Worm (Caenorhabditis elegans) whole organism, midembryonic: Measurements from ENCODE around the gene nemp-1.
A peak's percentile ranks its signal among the peaks of the same experiment; 100 is the strongest.

Experiments
- T22C8.4 ChIP-seq: fragments of 200-800 bp; sonication (Bioruptor generic); IDR thresholded peaks from 2 replicates; pipeline ENCODE4 v1.3.6; 2022; ENCODE audit warnings: missing genetic modification characterization, missing compliant biosample characterization
- cog-1 ChIP-seq: sonication (generic microtip); optimal IDR thresholded peaks from 2 replicates; lab custom pipeline; 2016; ENCODE audit warnings: missing genetic modification characterization, missing compliant biosample characterization
- flt-1 ChIP-seq: fragments of 200-800 bp; sonication (Bioruptor generic); IDR thresholded peaks from 2 replicates; pipeline ENCODE4 v1.3.6; 2022; ENCODE audit warnings: missing genetic modification characterization, missing compliant biosample characterization
- klf-2 ChIP-seq: fragments of 200-800 bp; sonication (Bioruptor generic); conservative IDR thresholded peaks from 2 replicates; pipeline ENCODE4 v1.3.6; 2022; ENCODE audit warnings: missing genetic modification reagents, missing genetic modification characterization, missing compliant biosample characterization
- med-1 ChIP-seq: sonication (generic microtip); optimal IDR thresholded peaks from 2 replicates; lab custom pipeline; 2017; ENCODE audit warnings: missing genetic modification characterization, mild to moderate bottlenecking, missing compliant biosample characterization, antibody characterized with exemption, missing genetic modification reagents; ENCODE audit not compliant: insufficient read depth
- ref-1 ChIP-seq: fragments of 200-800 bp; sonication (Bioruptor generic); conservative IDR thresholded peaks from 2 replicates; pipeline ENCODE4 v1.3.6; 2022; ENCODE audit warnings: missing genetic modification reagents, missing genetic modification characterization, missing compliant biosample characterization
- tab-1 ChIP-seq: fragments of 200-800 bp; sonication (Bioruptor generic); IDR thresholded peaks from 2 replicates; pipeline ENCODE4 v1.3.6; 2022; ENCODE audit warnings: missing genetic modification characterization, missing compliant biosample characterization
- ztf-23 ChIP-seq: fragments of 200-800 bp; sonication (Bioruptor generic); IDR thresholded peaks from 2 replicates; pipeline ENCODE4 v1.3.6; 2022; ENCODE audit warnings: missing genetic modification reagents, missing genetic modification characterization, missing compliant biosample characterization
- ztf-29 ChIP-seq: fragments of 200-800 bp; sonication (Bioruptor generic); IDR thresholded peaks from 2 replicates; pipeline ENCODE4 v1.3.6; 2022; ENCODE audit warnings: missing genetic modification reagents, missing genetic modification characterization, missing compliant biosample characterization

Gene nemp-1

DNA sequence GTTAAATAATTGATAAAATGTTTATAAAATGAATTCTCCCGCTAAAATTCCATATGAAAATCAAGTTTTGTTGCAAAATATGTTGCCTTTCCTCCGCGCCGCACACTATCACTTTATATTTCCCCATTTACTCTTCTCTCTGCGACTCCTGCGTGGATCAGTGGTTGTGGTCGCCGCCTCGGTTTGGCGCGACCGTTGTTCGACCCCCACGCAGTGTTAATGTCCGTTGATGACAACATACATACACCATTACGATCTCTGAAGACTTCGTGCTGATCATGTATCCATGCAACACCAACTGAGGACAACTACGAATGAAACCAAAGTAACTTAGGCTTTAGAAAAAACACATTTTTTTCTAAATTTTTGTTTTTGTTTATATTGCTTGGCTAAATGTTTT is 30.5 kb downstream of the nemp-1 start:
- TF ChIP-seq cog-1 (tag; lab: Kevin White, UChicago) (peak; percentile 93), klf-2 (GFP tag; lab: Robert Waterston, UW) (peak; percentile 89), flt-1 (GFP tag; lab: Robert Waterston, UW) (peak; percentile 90), ztf-29 (peak; percentile 65), ref-1 (peak; percentile 73), ztf-23 (GFP tag; lab: Robert Waterston, UW) (peak; percentile 95), T22C8.4 (GFP tag; lab: Robert Waterston, UW) (peak; percentile 83), med-1 (GFP tag; lab: Kevin White, UChicago) (peak; percentile 54), tab-1 (GFP tag; lab: Robert Waterston, UW) (peak; percentile 91)

DNA sequence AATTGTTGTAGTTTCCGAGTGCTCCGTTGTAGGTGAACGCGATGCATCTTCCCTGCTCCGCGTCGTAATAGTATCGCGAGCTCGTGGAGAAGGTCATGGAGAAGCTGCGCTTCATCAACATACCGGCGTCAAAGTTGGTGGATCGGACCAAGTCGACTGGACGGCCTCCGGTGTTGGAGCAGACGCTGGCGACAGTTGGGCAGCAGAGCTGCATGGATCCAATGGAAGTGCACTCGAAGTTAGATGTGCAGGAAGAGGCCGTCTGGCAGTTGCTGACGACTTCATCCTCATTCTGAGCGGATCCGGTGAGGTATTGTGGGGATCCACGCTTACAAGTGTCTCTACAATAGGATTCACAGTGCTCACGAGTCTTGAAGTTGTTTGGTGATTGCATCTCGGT is 36.9 kb downstream of the nemp-1 start:
- TF ChIP-seq ref-1 = no peak
- TF ChIP-seq T22C8.4 (GFP tag; lab: Robert Waterston, UW) = no peak
- TF ChIP-seq klf-2 (GFP tag; lab: Robert Waterston, UW) = no peak
- TF ChIP-seq med-1 (GFP tag; lab: Kevin White, UChicago) = no peak
- no peak for TF ChIP-seq tab-1 (GFP tag; lab: Robert Waterston, UW)
- no peak for TF ChIP-seq ztf-23 (GFP tag; lab: Robert Waterston, UW)
- TF ChIP-seq ztf-29 = no peak
- no peak for TF ChIP-seq flt-1 (GFP tag; lab: Robert Waterston, UW)
- no peak for TF ChIP-seq cog-1 (tag; lab: Kevin White, UChicago)

DNA sequence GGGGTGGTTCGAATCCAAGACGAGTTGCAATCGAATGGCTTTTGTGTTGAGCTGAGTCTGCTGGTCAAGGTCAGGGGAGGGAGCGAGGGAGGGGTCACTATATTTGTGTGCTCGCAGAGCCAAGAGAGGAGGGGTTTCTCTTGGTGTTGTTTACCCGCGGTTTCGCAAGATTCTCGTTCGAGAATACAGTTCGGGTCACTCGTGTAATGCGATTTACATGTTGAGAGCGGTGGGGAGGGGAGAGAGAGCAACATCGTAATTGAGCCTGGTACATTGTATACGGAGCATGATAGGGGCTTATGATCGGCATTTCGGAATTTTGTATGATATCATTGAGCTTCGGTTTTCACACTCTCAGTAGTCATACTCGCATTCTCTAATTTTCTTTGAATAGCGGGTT is 40.0 kb downstream of the nemp-1 start, which contains the start of gene F30H5.3:
TSS of gene F30H5.3 (minus strand) at position 101 of the 400 bp plus-strand sequence.
- TF ChIP-seq med-1 (GFP tag; lab: Kevin White, UChicago) (no peak), ztf-29 (no peak), ztf-23 (GFP tag; lab: Robert Waterston, UW) (no peak), ref-1 (no peak), T22C8.4 (GFP tag; lab: Robert Waterston, UW) (no peak), flt-1 (GFP tag; lab: Robert Waterston, UW) (no peak), klf-2 (GFP tag; lab: Robert Waterston, UW) (no peak), cog-1 (tag; lab: Kevin White, UChicago) (no peak), tab-1 (GFP tag; lab: Robert Waterston, UW) (no peak)

DNA sequence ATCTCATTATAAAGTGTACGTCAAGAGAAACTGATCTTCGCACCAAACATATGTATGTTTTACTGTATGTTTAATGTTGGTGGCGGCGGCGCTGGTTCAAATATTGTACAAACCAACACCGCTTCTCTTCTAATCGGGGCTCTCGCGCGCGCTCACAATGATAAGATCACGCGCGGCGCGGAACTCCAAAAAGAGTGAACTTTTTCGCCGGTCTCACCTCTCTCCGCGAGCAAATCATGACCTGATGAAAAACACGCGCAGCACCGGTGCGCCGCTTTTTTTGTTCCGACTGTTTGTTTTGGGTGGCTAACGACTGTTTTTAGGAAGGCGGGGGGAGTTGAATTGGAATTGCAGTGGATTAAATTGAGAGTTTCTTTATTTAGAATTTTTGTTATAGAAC is 41.2 kb downstream of the nemp-1 start:
- TF ChIP-seq klf-2 (GFP tag; lab: Robert Waterston, UW) (no peak), ztf-29 (no peak), ref-1 (no peak), ztf-23 (GFP tag; lab: Robert Waterston, UW) (no peak), flt-1 (GFP tag; lab: Robert Waterston, UW) (no peak), tab-1 (GFP tag; lab: Robert Waterston, UW) (no peak), T22C8.4 (GFP tag; lab: Robert Waterston, UW) (no peak), cog-1 (tag; lab: Kevin White, UChicago) (no peak), med-1 (GFP tag; lab: Kevin White, UChicago) (no peak)

DNA sequence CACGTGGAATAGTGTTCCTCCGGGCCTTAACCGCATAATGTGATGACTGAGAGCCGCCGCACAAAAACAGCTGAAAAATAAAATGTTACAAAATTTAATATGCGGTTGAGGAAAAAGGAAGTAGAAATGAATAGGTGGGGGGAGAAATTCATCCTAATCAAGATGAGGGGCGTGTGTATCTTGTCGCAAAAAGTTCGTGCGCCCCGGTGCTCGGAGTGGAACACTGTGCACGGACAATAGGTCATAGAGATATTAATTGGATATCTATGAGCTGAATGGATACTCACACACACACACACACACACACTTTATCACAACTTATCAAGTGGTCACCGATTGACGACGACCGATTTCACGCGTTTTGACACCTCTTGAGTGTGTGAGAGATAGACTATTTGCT is 51.8 kb downstream of the nemp-1 start, which contains the start of gene T22F7.3:
TSS of gene T22F7.3 (minus strand) at position 101 of the 400 bp plus-strand sequence.
- no peak for TF ChIP-seq ztf-29
- no peak for TF ChIP-seq ref-1
- TF ChIP-seq flt-1 (GFP tag; lab: Robert Waterston, UW) = no peak
- no peak for TF ChIP-seq cog-1 (tag; lab: Kevin White, UChicago)
- TF ChIP-seq tab-1 (GFP tag; lab: Robert Waterston, UW) = no peak
- no peak for TF ChIP-seq T22C8.4 (GFP tag; lab: Robert Waterston, UW)
- TF ChIP-seq klf-2 (GFP tag; lab: Robert Waterston, UW) = no peak
- TF ChIP-seq med-1 (GFP tag; lab: Kevin White, UChicago) = no peak
- no peak for TF ChIP-seq ztf-23 (GFP tag; lab: Robert Waterston, UW)
